Fruit fly (Drosophila melanogaster) whole organism, embryonic: ENCODE measurements around the gene galectin.

ENCODE experiments used
- Antp ChIP-seq: fragments of 200-800 bp; sonication (Bioruptor generic); optimal IDR thresholded peaks from 3 replicates; lab custom pipeline; 2016; ENCODE audit warnings: missing biosample characterization, missing genetic modification characterization
- BEAF-32 ChIP-seq: fragments of 200-800 bp; sonication (Bioruptor generic); optimal IDR thresholded peaks from 3 replicates; lab custom pipeline; 2017; ENCODE audit warnings: missing biosample characterization, missing genetic modification characterization, mild to moderate bottlenecking, moderate library complexity, missing genetic modification reagents
- CG10543 ChIP-seq: fragments of 200-800 bp; sonication (Bioruptor generic); optimal IDR thresholded peaks from 3 replicates; lab custom pipeline; 2017; ENCODE audit warnings: missing biosample characterization, mild to moderate bottlenecking, missing genetic modification characterization, moderate library complexity
- CG11085 ChIP-seq: fragments of 200-800 bp; sonication (Bioruptor generic); IDR thresholded peaks from 2 replicates; pipeline ENCODE4 v1.3.6; 2022; ENCODE audit warnings: missing biosample characterization, missing genetic modification characterization
- CG11247 ChIP-seq: fragments of 200-800 bp; sonication (Bioruptor generic); IDR thresholded peaks from 2 replicates; pipeline ENCODE4 v1.3.6; 2022; ENCODE audit warnings: missing biosample characterization, missing genetic modification characterization
- CG14050 ChIP-seq: fragments of 200-800 bp; sonication (Bioruptor generic); IDR thresholded peaks from 3 replicates; pipeline ENCODE4 v1.3.6; 2022; ENCODE audit warnings: missing biosample characterization, missing genetic modification characterization
- CG15514 ChIP-seq: fragments of 200-800 bp; sonication (Bioruptor generic); optimal IDR thresholded peaks from 3 replicates; lab custom pipeline; 2017; ENCODE audit warnings: missing biosample characterization, missing genetic modification characterization, mild to moderate bottlenecking, moderate library complexity, missing genetic modification reagents
- CG15601 ChIP-seq: fragments of 200-800 bp; sonication (Bioruptor generic); optimal IDR thresholded peaks from 3 replicates; lab custom pipeline; 2019; ENCODE audit warnings: missing biosample characterization, mild to moderate bottlenecking, missing genetic modification characterization, moderate library complexity
- CG18011 ChIP-seq: fragments of 200-800 bp; sonication (Bioruptor generic); optimal IDR thresholded peaks from 2 replicates; lab custom pipeline; 2017; ENCODE audit warnings: missing biosample characterization, missing genetic modification characterization, mild to moderate bottlenecking, moderate library complexity, missing genotype
- CG18764 ChIP-seq: fragments of 200-800 bp; sonication (Bioruptor generic); optimal IDR thresholded peaks from 3 replicates; lab custom pipeline; 2016; ENCODE audit warnings: missing biosample characterization, missing genetic modification characterization
- CG4360 ChIP-seq: fragments of 200-800 bp; sonication (Bioruptor generic); IDR thresholded peaks from 2 replicates; pipeline ENCODE4 v1.3.6; 2022; ENCODE audit warnings: missing biosample characterization, missing genetic modification characterization
- CG4404 ChIP-seq: fragments of 200-800 bp; sonication (Bioruptor generic); IDR thresholded peaks from 2 replicates; pipeline ENCODE4 v1.3.6; 2022; ENCODE audit warnings: missing biosample characterization, missing genetic modification characterization
- CG4730 ChIP-seq: fragments of 200-800 bp; sonication (Bioruptor generic); IDR thresholded peaks from 2 replicates; pipeline ENCODE4 v1.3.6; 2022; ENCODE audit warnings: missing biosample characterization, missing genetic modification characterization
- CG6254 ChIP-seq: fragments of 200-800 bp; sonication (Bioruptor generic); optimal IDR thresholded peaks from 3 replicates; lab custom pipeline; 2017; ENCODE audit warnings: mild to moderate bottlenecking, missing biosample characterization, missing genetic modification reagents, missing genetic modification characterization
- CG8388 ChIP-seq: fragments of 200-800 bp; sonication (Bioruptor generic); optimal IDR thresholded peaks from 2 replicates; lab custom pipeline; 2019; ENCODE audit warnings: missing biosample characterization, mild to moderate bottlenecking, missing genetic modification characterization, moderate library complexity
- CG8924 ChIP-seq: fragments of 200-800 bp; optimal IDR thresholded peaks from 3 replicates; lab custom pipeline; 2019; ENCODE audit warnings: missing biosample characterization, mild to moderate bottlenecking, missing genetic modification characterization, moderate library complexity
- Chrac-16 ChIP-seq: fragments of 200-800 bp; sonication (Bioruptor generic); optimal IDR thresholded peaks from 3 replicates; lab custom pipeline; 2016; ENCODE audit warnings: missing biosample characterization, missing genetic modification characterization
- Dbx ChIP-seq: fragments of 200-800 bp; sonication (Bioruptor generic); IDR thresholded peaks from 3 replicates; pipeline ENCODE4 v1.3.6; 2022; ENCODE audit warnings: missing biosample characterization, missing genetic modification characterization
- Dek ChIP-seq: fragments of 200-800 bp; sonication (Bioruptor generic); optimal IDR thresholded peaks from 3 replicates; lab custom pipeline; 2019; ENCODE audit warnings: missing biosample characterization, mild to moderate bottlenecking, missing genetic modification characterization, moderate library complexity
- Dfd ChIP-seq, 2 experiments: fragments of >200 bp; optimal IDR thresholded peaks; 2 replicates each; lab custom pipeline; 2017; ENCODE audit warnings: missing biosample characterization in 2 of 2, missing genetic modification characterization in 2 of 2
- Dip2 ChIP-seq: fragments of 200-800 bp; sonication (Bioruptor generic); IDR thresholded peaks from 2 replicates; pipeline ENCODE4 v1.3.6; 2022; ENCODE audit warnings: missing biosample characterization, missing genetic modification characterization
- E2f2 ChIP-seq: fragments of 200-800 bp; sonication (Bioruptor generic); IDR thresholded peaks from 2 replicates; pipeline ENCODE4 v1.3.6; 2022; ENCODE audit warnings: missing biosample characterization, missing genetic modification characterization
- Fer2 ChIP-seq: fragments of 200-800 bp; sonication (Bioruptor generic); optimal IDR thresholded peaks from 2 replicates; lab custom pipeline; 2018; ENCODE audit warnings: missing biosample characterization, mild to moderate bottlenecking, missing genetic modification characterization, moderate library complexity
- HLHmδ ChIP-seq: fragments of 200-800 bp; sonication (Bioruptor generic); optimal IDR thresholded peaks from 2 replicates; lab custom pipeline; 2018; ENCODE audit warnings: missing biosample characterization, mild to moderate bottlenecking, missing genetic modification characterization, moderate library complexity
- Hr51 ChIP-seq, 2 experiments: fragments of 200-800 bp; sonication (Bioruptor generic); optimal IDR thresholded peaks; 2 replicates in 1 of 2; 3 replicates in 1 of 2; lab custom pipeline; 2016 to 2018; ENCODE audit warnings: missing biosample characterization in 2 of 2, missing genetic modification characterization in 2 of 2, mild to moderate bottlenecking in 1 of 2, moderate library complexity in 1 of 2
- MESR4 ChIP-seq: fragments of 200-800 bp; sonication (Bioruptor generic); optimal IDR thresholded peaks from 2 replicates; lab custom pipeline; 2018; ENCODE audit warnings: missing biosample characterization, mild to moderate bottlenecking, missing genetic modification characterization, moderate library complexity
- MTF-1 ChIP-seq: fragments of 200-800 bp; sonication (Bioruptor generic); optimal IDR thresholded peaks from 2 replicates; lab custom pipeline; 2018; ENCODE audit warnings: missing biosample characterization, mild to moderate bottlenecking, missing genetic modification characterization, borderline replicate concordance
- Max ChIP-seq: fragments of 200-800 bp; sonication (Bioruptor generic); optimal IDR thresholded peaks from 2 replicates; lab custom pipeline; 2016; ENCODE audit warnings: missing biosample characterization, mild to moderate bottlenecking, missing genetic modification characterization
- Myb ChIP-seq: fragments of 200-800 bp; sonication (Bioruptor generic); optimal IDR thresholded peaks from 2 replicates; lab custom pipeline; 2016; ENCODE audit warnings: missing biosample characterization, missing genetic modification characterization
- NC2α ChIP-seq: fragments of 200-800 bp; sonication (Bioruptor generic); optimal IDR thresholded peaks from 2 replicates; lab custom pipeline; 2016; ENCODE audit warnings: missing biosample characterization, missing genetic modification characterization
- NC2β ChIP-seq: fragments of 200-800 bp; sonication (Bioruptor generic); optimal IDR thresholded peaks from 2 replicates; lab custom pipeline; 2016; ENCODE audit warnings: missing biosample characterization, missing genetic modification characterization
- Nf-YA ChIP-seq: fragments of 200-800 bp; sonication (Bioruptor generic); IDR thresholded peaks from 2 replicates; pipeline ENCODE4 v1.3.6; 2022; ENCODE audit warnings: missing biosample characterization, missing genetic modification characterization
- PHDP ChIP-seq: fragments of 200-800 bp; sonication (Bioruptor generic); optimal IDR thresholded peaks from 3 replicates; lab custom pipeline; 2018; ENCODE audit warnings: missing biosample characterization, mild to moderate bottlenecking, missing genetic modification characterization, moderate library complexity
- Poxn ChIP-seq: fragments of 200-800 bp; sonication (Bioruptor generic); IDR thresholded peaks from 2 replicates; pipeline ENCODE4 v1.3.6; 2022; ENCODE audit warnings: missing biosample characterization, missing genetic modification characterization
- YL-1 ChIP-seq: fragments of 200-800 bp; sonication (Bioruptor generic); optimal IDR thresholded peaks from 3 replicates; lab custom pipeline; 2017; ENCODE audit warnings: missing biosample characterization, mild to moderate bottlenecking, missing genetic modification characterization
- cas ChIP-seq: fragments of 200-800 bp; sonication (Bioruptor generic); IDR thresholded peaks from 2 replicates; pipeline ENCODE4 v1.3.6; 2022; ENCODE audit warnings: missing biosample characterization, missing genetic modification characterization
- crc ChIP-seq: fragments of 200-800 bp; sonication (Bioruptor generic); optimal IDR thresholded peaks from 2 replicates; lab custom pipeline; 2016; ENCODE audit warnings: missing biosample characterization, missing genetic modification characterization
- danr ChIP-seq: fragments of 200-800 bp; sonication (Bioruptor generic); IDR thresholded peaks from 2 replicates; pipeline ENCODE4 v1.3.6; 2022; ENCODE audit warnings: missing biosample characterization, missing genetic modification characterization
- dmrt11E ChIP-seq: fragments of 200-800 bp; sonication (Bioruptor generic); optimal IDR thresholded peaks from 3 replicates; lab custom pipeline; 2018; ENCODE audit warnings: missing biosample characterization, mild to moderate bottlenecking, missing genetic modification characterization, moderate library complexity
- fd3F ChIP-seq: fragments of 200-800 bp; sonication (Bioruptor generic); optimal IDR thresholded peaks from 2 replicates; lab custom pipeline; 2018; ENCODE audit warnings: missing biosample characterization, mild to moderate bottlenecking, missing genetic modification characterization, moderate library complexity
- kay ChIP-seq: fragments of 200-800 bp; sonication (Bioruptor generic); optimal IDR thresholded peaks from 2 replicates; lab custom pipeline; 2016; ENCODE audit warnings: missing biosample characterization, missing genetic modification characterization
- nerfin-1 ChIP-seq: fragments of 200-800 bp; sonication (Bioruptor generic); optimal IDR thresholded peaks from 3 replicates; lab custom pipeline; 2019; ENCODE audit warnings: missing biosample characterization, mild to moderate bottlenecking, missing genetic modification characterization, moderate library complexity
- nerfin-2 ChIP-seq: fragments of 200-800 bp; sonication (Bioruptor generic); IDR thresholded peaks from 2 replicates; pipeline ENCODE4 v1.3.6; 2022; ENCODE audit warnings: missing biosample characterization, missing genetic modification characterization; ENCODE audit not compliant: partially characterized antibody
- odd ChIP-seq: fragments of 200-800 bp; sonication (Bioruptor generic); optimal IDR thresholded peaks from 2 replicates; lab custom pipeline; 2017; ENCODE audit warnings: missing biosample characterization, mild to moderate bottlenecking, missing genetic modification characterization
- onecut ChIP-seq: fragments of 200-800 bp; sonication (Bioruptor generic); IDR thresholded peaks from 2 replicates; pipeline ENCODE4 v1.3.6; 2022; ENCODE audit warnings: missing biosample characterization, missing genetic modification characterization
- peb ChIP-seq: fragments of 200-800 bp; sonication (Bioruptor generic); IDR thresholded peaks from 2 replicates; pipeline ENCODE4 v1.3.6; 2022; ENCODE audit warnings: missing biosample characterization, missing genetic modification characterization
- pzg ChIP-seq: fragments of 200-800 bp; sonication (Bioruptor generic); optimal IDR thresholded peaks from 3 replicates; lab custom pipeline; 2018; ENCODE audit warnings: missing biosample characterization, mild to moderate bottlenecking, missing genetic modification characterization, moderate library complexity
- seq ChIP-seq: fragments of 200-800 bp; sonication (Bioruptor generic); IDR thresholded peaks from 2 replicates; pipeline ENCODE4 v1.3.6; 2022; ENCODE audit warnings: missing biosample characterization, missing genetic modification characterization
- sqz ChIP-seq: fragments of 200-800 bp; sonication (Bioruptor generic); optimal IDR thresholded peaks from 3 replicates; lab custom pipeline; 2018; ENCODE audit warnings: missing biosample characterization, mild to moderate bottlenecking, missing genetic modification characterization
- usp ChIP-seq: fragments of >200 bp; optimal IDR thresholded peaks from 2 replicates; lab custom pipeline; 2017; ENCODE audit warnings: missing biosample characterization, missing genetic modification characterization
- z ChIP-seq: fragments of 200-800 bp; sonication (Bioruptor generic); IDR thresholded peaks from 3 replicates; pipeline ENCODE4 v1.3.6; 2022; ENCODE audit warnings: missing biosample characterization, missing genetic modification characterization

The galectin gene

DNA sequence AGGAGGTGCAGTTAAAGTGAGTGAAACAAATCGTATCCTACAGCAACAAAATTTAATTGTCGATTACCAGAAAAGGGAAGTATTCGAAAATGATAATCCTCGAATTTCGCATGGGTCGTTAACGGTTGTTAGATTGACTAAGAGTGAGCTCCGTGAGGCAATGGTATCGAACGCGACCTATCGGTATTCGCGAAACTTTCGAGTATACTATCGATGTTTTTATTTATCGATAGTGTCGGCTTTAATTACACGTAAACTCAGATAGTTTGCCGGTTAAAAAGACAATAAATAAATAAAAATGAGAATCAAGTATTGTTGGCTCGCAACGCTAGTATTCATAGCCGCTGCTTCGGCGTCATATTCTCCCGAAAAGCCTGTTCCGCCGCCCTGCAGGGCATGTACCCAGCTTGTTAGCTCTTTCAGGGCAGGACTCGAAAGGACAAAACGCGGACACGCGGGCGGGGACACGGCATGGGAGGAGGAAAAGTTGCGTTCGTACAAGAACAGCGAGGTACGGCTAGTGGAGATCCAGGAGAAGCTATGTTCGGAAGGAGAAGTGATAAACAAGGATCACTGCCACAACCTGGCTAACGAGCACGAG is 30.7 kb downstream of the galectin start, which contains the start of gene Creld (continued):
- TF ChIP-seq seq (GFP tag; lab: Robert Waterston, UW) (no peak), cas (GFP tag; lab: Robert Waterston, UW) (no peak), dmrt11E (tag; lab: Kevin White, UChicago) (no peak), CG11085 (GFP tag; lab: Robert Waterston, UW) (no peak), Nf-YA (GFP tag; lab: Robert Waterston, UW) (no peak), PHDP (tag; lab: Kevin White, UChicago) (no peak), CG4360 (GFP tag; lab: Robert Waterston, UW) (no peak), CG15514 (GFP tag; lab: Kevin White, UChicago) (peak; percentile 94), Chrac-16 (no peak), YL-1 (GFP tag; lab: Kevin White, UChicago) (peak; percentile 67), fd3F (GFP tag; lab: Kevin White, UChicago) (no peak), onecut (no peak), Antp (GFP tag; lab: Kevin White, UChicago) (no peak), CG10543 (GFP tag; lab: Kevin White, UChicago) (no peak), danr (GFP tag; lab: Robert Waterston, UW) (no peak), Max (GFP tag; lab: Kevin White, UChicago) (peak; percentile 8), CG14050 (GFP tag; lab: Robert Waterston, UW) (no peak), kay (GFP tag; lab: Kevin White, UChicago) (peak; percentile 11), Dfd (GFP tag; optimal IDR thresholded peaks at IDR 0.05; lab: Kevin White, UChicago) (no peak), CG11247 (GFP tag; lab: Robert Waterston, UW) (no peak), pzg (GFP tag; lab: Kevin White, UChicago) (peak; percentile 93), usp (no peak), crc (GFP tag; lab: Kevin White, UChicago) (no peak), Dbx (GFP tag; lab: Robert Waterston, UW) (peak; percentile 51; the same call in 1 of the 3 replicates), nerfin-2 (GFP tag; lab: Robert Waterston, UW) (peak; percentile 99), Hr51 (GFP tag; optimal IDR thresholded peaks at IDR 0.05; lab: Kevin White, UChicago) (no peak), CG8924 (tag; lab: Kevin White, UChicago) (no peak), sqz (no peak), CG15601 (tag; lab: Kevin White, UChicago) (no peak), CG18011 (no peak), nerfin-1 (tag; lab: Kevin White, UChicago) (no peak), CG4730 (no peak), CG6254 (GFP tag; lab: Kevin White, UChicago) (no peak), CG4404 (GFP tag; lab: Robert Waterston, UW) (no peak), BEAF-32 (GFP tag; lab: Kevin White, UChicago) (peak; percentile 99), Fer2 (tag; lab: Kevin White, UChicago) (no peak), Dek (tag; lab: Kevin White, UChicago) (no peak), NC2α (no peak), E2f2 (GFP tag; lab: Robert Waterston, UW) (peak; percentile 72), Myb (peak; percentile 90), MTF-1 (GFP tag; lab: Kevin White, UChicago) (no peak), NC2β (GFP tag; lab: Kevin White, UChicago) (no peak), CG8388 (GFP tag; lab: Kevin White, UChicago) (no peak), z (GFP tag; lab: Robert Waterston, UW) (no peak), odd (GFP tag; lab: Kevin White, UChicago) (no peak), Poxn (GFP tag; lab: Robert Waterston, UW) (no peak), HLHmδ (GFP tag; lab: Kevin White, UChicago) (no peak), Dip2 (GFP tag; lab: Robert Waterston, UW) (no peak), MESR4 (GFP tag; lab: Kevin White, UChicago) (peak; percentile 42), CG18764 (GFP tag; lab: Kevin White, UChicago) (no peak), peb (GFP tag; lab: Robert Waterston, UW) (no peak)
